Fruit fly (Drosophila melanogaster) whole organism, embryonic: ENCODE results near the gene CG31131.

Experiments used
- Adf1 ChIP-seq: fragments of 200-800 bp; sonication (Bioruptor generic); IDR thresholded peaks from 2 replicates; pipeline ENCODE4 v1.3.6; 2022; ENCODE audit warnings: missing biosample characterization, missing genetic modification characterization
- CG11723 ChIP-seq: fragments of 200-800 bp; sonication (Bioruptor generic); optimal IDR thresholded peaks from 2 replicates; lab custom pipeline; 2017; ENCODE audit warnings: missing biosample characterization, mild to moderate bottlenecking, missing genetic modification characterization
- CG12769 ChIP-seq: fragments of 200-800 bp; sonication (Bioruptor generic); optimal IDR thresholded peaks from 2 replicates; lab custom pipeline; 2019; ENCODE audit warnings: missing biosample characterization, mild to moderate bottlenecking, missing genetic modification characterization, moderate library complexity
- CG13424 ChIP-seq: fragments of 200-800 bp; sonication (Bioruptor generic); optimal IDR thresholded peaks from 2 replicates; lab custom pipeline; 2019; ENCODE audit warnings: missing biosample characterization, mild to moderate bottlenecking, missing genetic modification characterization, moderate library complexity
- CG1529 ChIP-seq: fragments of 200-800 bp; sonication (Bioruptor generic); optimal IDR thresholded peaks from 3 replicates; lab custom pipeline; 2018; ENCODE audit warnings: missing biosample characterization, missing genetic modification characterization
- CG17359 ChIP-seq: fragments of 200-800 bp; sonication (Bioruptor generic); optimal IDR thresholded peaks from 3 replicates; lab custom pipeline; 2018; ENCODE audit warnings: missing biosample characterization, mild to moderate bottlenecking, missing genetic modification characterization, moderate library complexity
- CG17912 ChIP-seq: fragments of 200-800 bp; sonication (Bioruptor generic); optimal IDR thresholded peaks from 2 replicates; lab custom pipeline; 2018; ENCODE audit warnings: missing biosample characterization, mild to moderate bottlenecking, missing genetic modification characterization
- CG18262 ChIP-seq: fragments of 200-800 bp; optimal IDR thresholded peaks from 3 replicates; lab custom pipeline; 2019; ENCODE audit warnings: missing biosample characterization, mild to moderate bottlenecking, missing genetic modification characterization, moderate library complexity
- CG2712 ChIP-seq: fragments of 200-800 bp; optimal IDR thresholded peaks from 3 replicates; lab custom pipeline; 2019; ENCODE audit warnings: missing biosample characterization, mild to moderate bottlenecking, missing genetic modification characterization, moderate library complexity
- CG31224 ChIP-seq: fragments of 200-800 bp; sonication (Bioruptor generic); IDR thresholded peaks from 2 replicates; pipeline ENCODE4 v1.3.6; 2022; ENCODE audit warnings: missing biosample characterization, missing genetic modification characterization
- CG32532 ChIP-seq: fragments of 200-800 bp; sonication (Bioruptor generic); IDR thresholded peaks from 2 replicates; pipeline ENCODE4 v1.3.6; 2022; ENCODE audit warnings: missing biosample characterization, missing genetic modification characterization
- CG43689 ChIP-seq: fragments of 200-800 bp; sonication (Bioruptor generic); IDR thresholded peaks from 2 replicates; pipeline ENCODE4 v1.3.6; 2022; ENCODE audit warnings: missing biosample characterization, missing genetic modification characterization
- CG4617 ChIP-seq: fragments of 200-800 bp; sonication (Bioruptor generic); optimal IDR thresholded peaks from 3 replicates; lab custom pipeline; 2016; ENCODE audit warnings: missing biosample characterization, missing genetic modification characterization, borderline replicate concordance
- CG4730 ChIP-seq: fragments of 200-800 bp; sonication (Bioruptor generic); IDR thresholded peaks from 2 replicates; pipeline ENCODE4 v1.3.6; 2022; ENCODE audit warnings: missing biosample characterization, missing genetic modification characterization
- CG4820 ChIP-seq: fragments of 200-800 bp; sonication (Bioruptor generic); optimal IDR thresholded peaks from 3 replicates; lab custom pipeline; 2016; ENCODE audit warnings: missing biosample characterization, missing genetic modification characterization
- CG5953 ChIP-seq: fragments of 200-800 bp; sonication (Bioruptor generic); IDR thresholded peaks from 2 replicates; pipeline ENCODE4 v1.3.6; 2022; ENCODE audit warnings: missing biosample characterization, missing genetic modification characterization
- CG6654 ChIP-seq: fragments of 200-800 bp; sonication (Bioruptor generic); optimal IDR thresholded peaks from 2 replicates; lab custom pipeline; 2017; ENCODE audit warnings: missing biosample characterization, mild to moderate bottlenecking, missing genetic modification characterization
- CG6689 ChIP-seq: fragments of 200-800 bp; sonication (Bioruptor generic); IDR thresholded peaks from 2 replicates; pipeline ENCODE4 v1.3.6; 2022; ENCODE audit warnings: missing biosample characterization, missing genetic modification characterization
- CG6765 ChIP-seq: fragments of 200-800 bp; sonication (Bioruptor generic); optimal IDR thresholded peaks from 3 replicates; lab custom pipeline; 2017; ENCODE audit warnings: missing biosample characterization, mild to moderate bottlenecking, missing genetic modification characterization
- CG6791 ChIP-seq: fragments of 200-800 bp; sonication (Bioruptor generic); IDR thresholded peaks from 3 replicates; pipeline ENCODE4 v1.3.6; 2022; ENCODE audit warnings: missing biosample characterization, missing genetic modification characterization; ENCODE audit not compliant: partially characterized antibody
- CG7745 ChIP-seq: fragments of 200-800 bp; sonication (Bioruptor generic); optimal IDR thresholded peaks from 2 replicates; lab custom pipeline; 2018; ENCODE audit warnings: missing biosample characterization, mild to moderate bottlenecking, missing genetic modification characterization, moderate library complexity
- CG7786 ChIP-seq: fragments of 200-800 bp; sonication (Bioruptor generic); optimal IDR thresholded peaks from 2 replicates; lab custom pipeline; 2016; ENCODE audit warnings: missing biosample characterization, missing genetic modification characterization
- CG9215 ChIP-seq: fragments of 200-800 bp; sonication (Bioruptor generic); IDR thresholded peaks from 2 replicates; pipeline ENCODE4 v1.3.6; 2022; ENCODE audit warnings: missing biosample characterization, missing genetic modification characterization
- CHES-1-like ChIP-seq: fragments of 200-800 bp; sonication (Bioruptor generic); optimal IDR thresholded peaks from 2 replicates; lab custom pipeline; 2016; ENCODE audit warnings: missing biosample characterization, missing genetic modification characterization
- Dfd ChIP-seq, 2 experiments: fragments of >200 bp; optimal IDR thresholded peaks; 2 replicates each; lab custom pipeline; 2017; ENCODE audit warnings: missing biosample characterization in 2 of 2, missing genetic modification characterization in 2 of 2
- Dref ChIP-seq: fragments of 200-800 bp; sonication (Bioruptor generic); IDR thresholded peaks from 2 replicates; pipeline ENCODE4 v1.3.6; 2022; ENCODE audit warnings: missing biosample characterization, missing genetic modification characterization
- Drgx ChIP-seq: fragments of 200-800 bp; sonication (Bioruptor generic); IDR thresholded peaks from 2 replicates; pipeline ENCODE4 v1.3.6; 2022; ENCODE audit warnings: missing biosample characterization, missing genetic modification characterization
- E2f1 ChIP-seq: fragments of 200-800 bp; sonication (Bioruptor generic); IDR thresholded peaks from 2 replicates; pipeline ENCODE4 v1.3.6; 2022; ENCODE audit warnings: missing biosample characterization, missing genetic modification characterization
- HLH3B ChIP-seq: fragments of 200-800 bp; sonication (Bioruptor generic); IDR thresholded peaks from 2 replicates; pipeline ENCODE4 v1.3.6; 2022; ENCODE audit warnings: missing biosample characterization, missing genetic modification characterization
- HLH54F ChIP-seq: fragments of 200-800 bp; sonication (Bioruptor generic); optimal IDR thresholded peaks from 3 replicates; lab custom pipeline; 2016; ENCODE audit warnings: missing biosample characterization, missing genetic modification characterization
- Hr3 ChIP-seq: fragments of 200-800 bp; sonication (Bioruptor generic); optimal IDR thresholded peaks from 3 replicates; lab custom pipeline; 2016; ENCODE audit warnings: missing biosample characterization, missing genetic modification characterization
- Hr51 ChIP-seq, 2 experiments: fragments of 200-800 bp; sonication (Bioruptor generic); optimal IDR thresholded peaks; 2 replicates in 1 of 2; 3 replicates in 1 of 2; lab custom pipeline; 2016 to 2018; ENCODE audit warnings: missing biosample characterization in 2 of 2, missing genetic modification characterization in 2 of 2, mild to moderate bottlenecking in 1 of 2, moderate library complexity in 1 of 2
- Max ChIP-seq: fragments of 200-800 bp; sonication (Bioruptor generic); optimal IDR thresholded peaks from 2 replicates; lab custom pipeline; 2016; ENCODE audit warnings: missing biosample characterization, mild to moderate bottlenecking, missing genetic modification characterization
- Mrtf ChIP-seq: fragments of 200-800 bp; sonication (Bioruptor generic); IDR thresholded peaks from 3 replicates; pipeline ENCODE4 v1.3.6; 2022; ENCODE audit warnings: missing biosample characterization, missing genetic modification characterization
- Usf ChIP-seq: fragments of 200-800 bp; sonication (Bioruptor generic); optimal IDR thresholded peaks from 2 replicates; lab custom pipeline; 2017; ENCODE audit warnings: missing genotype, missing biosample characterization, missing genetic modification characterization
- Xbp1 ChIP-seq: fragments of 200-800 bp; sonication (Bioruptor generic); optimal IDR thresholded peaks from 3 replicates; lab custom pipeline; 2016; ENCODE audit warnings: missing biosample characterization, mild to moderate bottlenecking, missing genetic modification characterization
- aop ChIP-seq: fragments of 200-800 bp; sonication (Bioruptor generic); IDR thresholded peaks from 2 replicates; pipeline ENCODE4 v1.3.6; 2022; ENCODE audit warnings: missing biosample characterization, missing genetic modification characterization
- ara ChIP-seq: fragments of 200-800 bp; sonication (Bioruptor generic); IDR thresholded peaks from 2 replicates; pipeline ENCODE4 v1.3.6; 2022; ENCODE audit warnings: missing biosample characterization, missing genetic modification characterization
- ase ChIP-seq: fragments of 200-800 bp; sonication (Bioruptor generic); IDR thresholded peaks from 3 replicates; pipeline ENCODE4 v1.3.6; 2022; ENCODE audit warnings: missing biosample characterization, missing genetic modification characterization
- caup ChIP-seq: fragments of 200-800 bp; sonication (Bioruptor generic); optimal IDR thresholded peaks from 3 replicates; lab custom pipeline; 2017; ENCODE audit warnings: missing biosample characterization, mild to moderate bottlenecking, missing genetic modification characterization, moderate library complexity; ENCODE audit not compliant: severe bottlenecking
- exex ChIP-seq: fragments of 200-800 bp; sonication (Bioruptor generic); optimal IDR thresholded peaks from 4 replicates; lab custom pipeline; 2018; ENCODE audit warnings: missing biosample characterization, mild to moderate bottlenecking, missing genetic modification characterization, moderate library complexity
- gce ChIP-seq: fragments of 200-800 bp; sonication (Bioruptor generic); IDR thresholded peaks from 3 replicates; pipeline ENCODE4 v1.3.6; 2022; ENCODE audit warnings: missing biosample characterization, missing genetic modification characterization
- insv ChIP-seq, 2 experiments: fragments of 200-800 bp; sonication (Bioruptor generic); optimal IDR thresholded peaks; 3 replicates each; lab custom pipeline; 2016 to 2018; ENCODE audit warnings: missing biosample characterization in 2 of 2, missing genetic modification characterization in 2 of 2
- inv ChIP-seq: fragments of 200-800 bp; sonication (Bioruptor generic); IDR thresholded peaks from 2 replicates; pipeline ENCODE4 v1.3.6; 2022; ENCODE audit warnings: missing biosample characterization, missing genetic modification characterization; ENCODE audit not compliant: partially characterized antibody
- jigr1 ChIP-seq: fragments of 200-800 bp; sonication (Bioruptor generic); IDR thresholded peaks from 3 replicates; pipeline ENCODE4 v1.3.6; 2022; ENCODE audit warnings: missing biosample characterization, missing genetic modification characterization
- mam ChIP-seq: fragments of 200-800 bp; sonication (Bioruptor generic); optimal IDR thresholded peaks from 3 replicates; lab custom pipeline; 2016; ENCODE audit warnings: missing biosample characterization, missing genetic modification characterization
- nerfin-1 ChIP-seq: fragments of 200-800 bp; sonication (Bioruptor generic); optimal IDR thresholded peaks from 3 replicates; lab custom pipeline; 2019; ENCODE audit warnings: missing biosample characterization, mild to moderate bottlenecking, missing genetic modification characterization, moderate library complexity
- pfk ChIP-seq: fragments of 200-800 bp; sonication (Bioruptor generic); optimal IDR thresholded peaks from 2 replicates; lab custom pipeline; 2018; ENCODE audit warnings: missing biosample characterization, mild to moderate bottlenecking, missing genetic modification characterization, moderate library complexity

CG31131 gene

DNA sequence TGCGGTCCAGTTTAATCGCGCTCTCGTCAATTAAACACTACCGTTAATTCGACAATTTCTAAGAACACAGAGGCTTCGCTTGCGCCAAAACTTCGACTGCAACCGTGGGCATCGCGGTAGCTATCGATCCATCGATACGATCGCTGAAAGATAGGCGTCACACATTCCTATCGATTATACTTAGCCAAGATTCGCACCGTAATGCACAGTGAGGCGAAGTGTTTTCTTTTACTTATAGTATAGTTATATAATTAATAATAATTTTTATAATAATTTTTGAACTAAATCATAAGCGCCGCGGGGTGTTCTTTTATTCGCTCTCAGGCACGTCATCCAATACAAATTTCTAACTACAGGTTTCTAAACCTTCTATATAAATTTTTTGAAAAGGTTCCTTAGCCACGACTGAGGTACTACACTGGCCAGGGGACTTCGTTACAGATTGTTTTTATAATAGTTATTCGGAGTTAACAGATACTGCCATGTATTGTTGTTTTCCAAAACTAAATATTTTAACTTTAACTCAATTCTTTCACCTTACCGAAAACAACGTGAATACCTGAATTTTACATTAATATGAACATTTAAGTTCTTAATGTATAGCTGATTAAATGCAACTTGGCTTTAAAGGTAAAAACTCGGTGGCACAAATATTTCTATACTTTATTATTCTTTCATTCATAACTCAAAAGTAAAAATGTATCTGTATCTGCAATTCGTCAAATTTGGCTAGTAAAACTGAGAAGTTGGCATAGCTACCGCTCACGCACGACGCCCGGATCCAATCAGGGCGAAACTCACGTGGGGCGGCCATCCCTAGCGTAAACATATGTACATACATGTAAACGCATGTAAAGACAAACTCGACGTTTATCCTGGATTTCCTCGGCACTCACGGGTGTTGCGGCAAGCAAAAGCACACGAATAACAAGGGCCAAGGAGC, 25.0 kb downstream of the CG31131 start, which contains the start of the genes NSD and BOD1 (continued):
- no peak for TF ChIP-seq CG7786 (GFP tag; lab: Kevin White, UChicago)
- TF ChIP-seq HLH54F = peak; percentile 12
- TF ChIP-seq jigr1 (GFP tag; lab: Robert Waterston, UW) = peak; percentile 25; the same call in 1 of the 3 replicates
- no peak for TF ChIP-seq Dfd (GFP tag; optimal IDR thresholded peaks at IDR 0.05; lab: Kevin White, UChicago)
- TF ChIP-seq CG5953 = peak; percentile 34; the same call in 1 of the 2 replicates
- no peak for TF ChIP-seq CG7745 (tag; lab: Kevin White, UChicago)
- peak; percentile 36; the same call in 1 of the 2 replicates for TF ChIP-seq Adf1 (GFP tag; lab: Robert Waterston, UW)
- TF ChIP-seq Usf (GFP tag; lab: Kevin White, UChicago) = peak; percentile 41
- TF ChIP-seq CG4730 = 0 out of 2 replicates have a peak, but pooled peaks have one; percentile 23
- no peak for TF ChIP-seq gce
- peak; percentile 49 for TF ChIP-seq ara (GFP tag; lab: Robert Waterston, UW)
- TF ChIP-seq CG2712 = peak; percentile 71
- TF ChIP-seq Max (GFP tag; lab: Kevin White, UChicago) = no peak
- TF ChIP-seq CG12769 (tag; lab: Kevin White, UChicago) = no peak
- TF ChIP-seq CG43689 = no peak
- TF ChIP-seq CG13424 (tag; lab: Kevin White, UChicago) = peak; percentile 45
- TF ChIP-seq CG32532 = peak; percentile 84
- TF ChIP-seq aop (GFP tag; lab: Robert Waterston, UW) = no peak
- 0 out of 2 replicates have a peak, but pooled peaks have one; percentile 19 for TF ChIP-seq CG6689 (GFP tag; lab: Robert Waterston, UW)
- TF ChIP-seq inv (GFP tag; lab: Robert Waterston, UW) = peak; percentile 96
- TF ChIP-seq exex (tag; lab: Kevin White, UChicago) = no peak
- TF ChIP-seq CG17912 (GFP tag; lab: Kevin White, UChicago) = no peak
- TF ChIP-seq CG6654 = no peak
- no peak for TF ChIP-seq insv (GFP tag; optimal IDR thresholded peaks at IDR 0.05; lab: Kevin White, UChicago)
- peak; percentile 52 for TF ChIP-seq Hr3 (GFP tag; lab: Kevin White, UChicago)
- peak; percentile 34; the same call in 1 of the 2 replicates for TF ChIP-seq Drgx (GFP tag; lab: Robert Waterston, UW)
- peak; percentile 100 for TF ChIP-seq Dref
- peak; percentile 48 for TF ChIP-seq CG17359 (tag; lab: Kevin White, UChicago)
- no peak for TF ChIP-seq CG1529
- peak; percentile 84 for TF ChIP-seq E2f1
- TF ChIP-seq pfk (GFP tag; lab: Kevin White, UChicago) = no peak
- no peak for TF ChIP-seq CG11723 (GFP tag; lab: Kevin White, UChicago)
- no peak for TF ChIP-seq Hr51 (GFP tag; optimal IDR thresholded peaks at IDR 0.05; lab: Kevin White, UChicago)
- TF ChIP-seq CG9215 = peak; percentile 63
- peak; percentile 57 for TF ChIP-seq mam (GFP tag; lab: Kevin White, UChicago)
- TF ChIP-seq CG6791 (GFP tag; lab: Robert Waterston, UW) = peak; percentile 98
- TF ChIP-seq CG4617 = peak; percentile 77
- peak; percentile 20 for TF ChIP-seq caup (GFP tag; lab: Kevin White, UChicago)
- TF ChIP-seq CG4820 (GFP tag; lab: Kevin White, UChicago) = peak; percentile 46
- TF ChIP-seq HLH3B = peak; percentile 52; the same call in 1 of the 2 replicates
- no peak for TF ChIP-seq CG6765 (GFP tag; lab: Kevin White, UChicago)
- peak; percentile 62 for TF ChIP-seq CG18262 (tag; lab: Kevin White, UChicago)
- peak; percentile 59 for TF ChIP-seq CG31224 (GFP tag; lab: Robert Waterston, UW)
- no peak for TF ChIP-seq CHES-1-like
- TF ChIP-seq nerfin-1 = no peak
- peak; percentile 73 for TF ChIP-seq Xbp1 (GFP tag; lab: Kevin White, UChicago)
- peak; percentile 74 for TF ChIP-seq ase (GFP tag; lab: Robert Waterston, UW)
- peak; percentile 40; the same call in 1 of the 3 replicates for TF ChIP-seq Mrtf
